Worm (Caenorhabditis elegans) whole organism, early embryonic: ENCODE measurements around the gene ogt-1.

Source experiments
- B0310.2 ChIP-seq: sonication (generic microtip); optimal IDR thresholded peaks from 2 replicates; lab custom pipeline; 2016; ENCODE audit warnings: mild to moderate bottlenecking, missing genetic modification characterization, missing compliant biosample characterization
- F13C5.2 ChIP-seq: sonication (generic microtip); optimal IDR thresholded peaks from 2 replicates; lab custom pipeline; 2017; ENCODE audit warnings: mild to moderate bottlenecking, missing genetic modification characterization, inconsistent platforms, missing compliant biosample characterization
- aly-1 ChIP-seq: sonication (generic microtip); optimal IDR thresholded peaks from 2 replicates; lab custom pipeline; 2016; ENCODE audit warnings: missing genetic modification characterization, missing compliant biosample characterization
- ama-1 ChIP-seq: fragments of 150-350 bp; optimal IDR thresholded peaks from 2 replicates; lab custom pipeline; 2014

ce11 chrIII:7152569-7152968, 1.0 kb downstream of the ogt-1 start:
- TF ChIP-seq ama-1 (lab: Kevin White, UChicago) (no peak), F13C5.2 (tag; lab: Kevin White, UChicago) (no peak), aly-1 (tag; lab: Kevin White, UChicago) (no peak), B0310.2 (tag; lab: Kevin White, UChicago) (no peak)
